Worm (Caenorhabditis elegans): ENCODE results near the gene C33D9.6.

The C33D9.6 gene

DNA sequence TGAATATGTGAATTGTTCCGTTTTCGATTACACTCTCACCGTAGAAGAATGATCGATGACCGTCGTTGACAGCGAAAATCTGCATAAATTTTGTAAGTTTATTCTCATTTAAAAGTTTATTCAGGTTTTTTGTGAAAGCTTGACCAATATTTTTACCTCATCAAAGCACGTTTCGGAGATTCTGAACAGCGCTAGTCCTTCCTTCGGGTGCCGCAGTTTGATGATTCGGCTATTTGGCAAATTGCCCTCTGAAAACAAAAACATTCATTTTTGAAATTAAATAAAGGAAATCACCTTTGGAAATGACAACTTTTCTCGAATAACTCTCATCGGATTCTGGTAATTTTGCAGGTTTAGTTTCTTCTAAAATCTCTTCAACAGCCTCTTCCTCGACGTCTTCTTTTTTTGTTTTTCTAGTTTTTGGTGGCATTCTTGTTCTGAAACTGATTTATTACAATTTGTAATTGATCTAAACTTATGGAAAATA, 37.0 kb downstream of the C33D9.6 start, which contains the start of gene F21D5.6:
Gene F21D5.6 (minus strand): TSS at position 437 of the 487 bp plus-strand sequence.
- TF ChIP-seq K11D2.4 (GFP tag; IDR thresholded peaks at IDR 0.05) (no peak), cebp-1 (GFP tag; IDR thresholded peaks at IDR 0.05) (no peak), cebp-1 (tag; optimal IDR thresholded peaks at IDR 0.05) (peak; percentile 13), dpff-1 (tag; optimal IDR thresholded peaks at IDR 0.05) (peak; percentile 47), hlh-26 (GFP tag; conservative IDR thresholded peaks at IDR 0.05) (no peak), nfyb-1 (GFP tag; IDR thresholded peaks at IDR 0.05) (peak; percentile 57; the same call in 1 of the 2 replicates), madf-8 (GFP tag; conservative IDR thresholded peaks at IDR 0.05) (no peak), repo-1 (tag; optimal IDR thresholded peaks at IDR 0.05) (peak; percentile 56), zfh-2 (GFP tag; conservative IDR thresholded peaks at IDR 0.05) (no peak), Y95B8A.8 (GFP tag; IDR thresholded peaks at IDR 0.05) (no peak), F10E7.11 (tag; optimal IDR thresholded peaks at IDR 0.05) (no peak), sdz-38 (tag; optimal IDR thresholded peaks at IDR 0.05) (no peak), hrde-1 (tag; optimal IDR thresholded peaks at IDR 0.05; ENCODE audit: borderline replicate concordance) (no peak), lin-35 (GFP tag; optimal IDR thresholded peaks at IDR 0.05) (peak in 1 of 3 experiments; percentile 48), B0336.3 (GFP tag; IDR thresholded peaks at IDR 0.05) (0 out of 2 replicates have a peak, but pooled peaks have one; percentile 24), snpc-3.4 (tag; optimal IDR thresholded peaks at IDR 0.05) (peak; percentile 8), Y53G8AR.9 (GFP tag; conservative IDR thresholded peaks at IDR 0.05) (no peak), madf-6 (GFP tag; IDR thresholded peaks at IDR 0.05) (peak; percentile 32; the same call in 1 of the 2 replicates)

DNA sequence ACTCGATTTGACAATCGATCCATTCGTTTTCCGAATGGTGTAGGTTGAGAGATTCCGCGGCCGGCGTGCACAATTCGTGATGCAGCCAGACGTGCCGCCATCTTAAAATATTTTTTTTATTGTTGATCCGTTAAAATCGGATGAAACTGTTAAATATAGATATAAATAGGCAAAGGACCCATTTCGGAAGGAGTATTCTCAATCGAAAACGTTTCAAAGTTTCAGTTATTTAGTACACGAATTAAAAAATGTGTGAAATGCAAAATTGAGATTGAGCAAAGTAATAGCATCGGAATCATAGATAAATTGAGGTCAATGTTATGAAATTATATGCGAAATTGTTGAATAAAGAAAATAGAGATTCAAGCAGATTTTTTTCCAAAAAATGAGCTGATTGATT, 38.0 kb downstream of the C33D9.6 start, which contains the start of gene mrps-33:
Gene mrps-33 (minus strand): TSS at position 101 of the 400 bp plus-strand sequence.
- TF ChIP-seq ztf-18 (tag; optimal IDR thresholded peaks at IDR 0.05) (peak; percentile 8), hlh-26 (GFP tag; conservative IDR thresholded peaks at IDR 0.05) (no peak)

DNA sequence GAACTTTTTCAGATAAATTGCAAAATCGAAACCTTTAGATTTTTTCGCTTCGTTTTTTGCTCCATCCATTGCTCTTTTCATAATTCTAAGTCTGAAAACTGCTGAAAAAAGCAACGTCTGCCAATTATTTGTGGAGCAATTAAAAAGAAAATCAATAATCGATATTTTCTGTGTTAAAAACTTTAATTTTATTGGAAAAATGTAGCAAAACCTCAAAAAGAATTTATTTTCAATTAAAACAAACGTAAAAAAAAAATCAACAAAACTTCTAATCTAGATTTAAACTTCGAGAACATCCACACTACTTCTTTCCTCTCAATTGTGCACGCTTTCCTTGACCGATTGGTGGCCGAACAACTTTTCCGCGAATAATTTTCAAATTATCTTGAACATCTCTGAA, 38.7 kb downstream of the C33D9.6 start, which contains the start of gene F21D5.5:
Gene F21D5.5 (minus strand): TSS at position 101 of the 400 bp plus-strand sequence.
- TF ChIP-seq Y56A3A.18 (GFP tag; IDR thresholded peaks at IDR 0.05) (no peak), die-1 (tag; optimal IDR thresholded peaks at IDR 0.05) (no peak), Y53F4B.3 (GFP tag; IDR thresholded peaks at IDR 0.05) (no peak), zim-3 (tag; optimal IDR thresholded peaks at IDR 0.05) (no peak), unc-130 (GFP tag; optimal IDR thresholded peaks at IDR 0.05) (no peak), hmg-1.2 (GFP tag; IDR thresholded peaks at IDR 0.05) (no peak), rcor-1 (GFP tag; IDR thresholded peaks at IDR 0.05) (no peak), tbp1 (GFP tag; optimal IDR thresholded peaks at IDR 0.05) (no peak), Y53G8AR.9 (GFP tag; conservative IDR thresholded peaks at IDR 0.05) (no peak)

DNA sequence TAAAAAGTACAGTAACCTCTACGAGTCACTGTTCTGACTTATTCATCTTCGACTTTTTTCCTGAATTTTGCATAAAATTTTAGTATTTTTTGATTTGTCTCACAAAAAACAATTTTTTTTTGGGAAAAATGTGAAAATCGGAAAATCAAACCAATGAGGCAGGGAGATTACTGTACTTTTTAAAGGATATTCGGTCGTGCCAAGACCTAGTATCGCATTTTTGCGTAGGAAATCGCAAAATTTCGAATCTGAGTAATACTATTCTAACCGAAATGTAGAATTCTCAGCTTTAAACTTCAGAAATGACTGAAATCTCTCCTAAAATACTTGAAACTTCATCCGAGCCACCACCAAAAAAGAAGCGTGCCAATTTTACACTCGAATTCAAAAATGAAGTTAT, 40.2 kb downstream of the C33D9.6 start, which contains the start of gene F21D5.4:
Gene F21D5.4 (plus strand): TSS at position 301 of the 400 bp plus-strand sequence.
- TF ChIP-seq lir-1 (GFP tag; conservative IDR thresholded peaks at IDR 0.05) (no peak), ama-1 (optimal IDR thresholded peaks at IDR 0.05) (no peak), ama-1 (GFP tag; optimal IDR thresholded peaks at IDR 0.05) (no peak), hrde-1 (tag; optimal IDR thresholded peaks at IDR 0.05; ENCODE audit: borderline replicate concordance) (no peak), ztf-18 (tag; optimal IDR thresholded peaks at IDR 0.05) (no peak), sptf-2 (GFP tag; optimal IDR thresholded peaks at IDR 0.05) (no peak), rpc-1 (optimal IDR thresholded peaks at IDR 0.05) (no peak), rpc-1 (tag; optimal IDR thresholded peaks at IDR 0.05) (no peak), zfh-2 (GFP tag; conservative IDR thresholded peaks at IDR 0.05) (no peak), dpl-1 (GFP tag; optimal IDR thresholded peaks at IDR 0.05) (no peak), xnd-1 (tag; optimal IDR thresholded peaks at IDR 0.05) (no peak), madf-3 (GFP tag; IDR thresholded peaks at IDR 0.05) (no peak), Y67H2A.10 (GFP tag; conservative IDR thresholded peaks at IDR 0.05) (no peak), mcd-1 (GFP tag; IDR thresholded peaks at IDR 0.05) (no peak), sdz-38 (tag; optimal IDR thresholded peaks at IDR 0.05) (no peak), chd-7 (tag; optimal IDR thresholded peaks at IDR 0.05) (no peak), hmg-20 (GFP tag; IDR thresholded peaks at IDR 0.05) (no peak), ceh-27 (GFP tag; optimal IDR thresholded peaks at IDR 0.05) (no peak), bed-1 (GFP tag; IDR thresholded peaks at IDR 0.05) (no peak), mxl-1 (tag; optimal IDR thresholded peaks at IDR 0.05) (no peak)
